Worm (Caenorhabditis elegans) whole organism, young adult: ENCODE data around the gene F46C3.7.

ENCODE experiments used
- B0019.2 ChIP-seq: fragments of 200-800 bp; sonication (Bioruptor generic); conservative IDR thresholded peaks from 2 replicates; pipeline ENCODE4 v1.3.6; 2022; ENCODE audit warnings: missing genetic modification reagents, missing genetic modification characterization, missing compliant biosample characterization
- F49E8.2 ChIP-seq: sonication (generic microtip); optimal IDR thresholded peaks from 3 replicates; lab custom pipeline; 2017; ENCODE audit warnings: missing genetic modification characterization, mild to moderate bottlenecking, missing compliant biosample characterization, antibody characterized with exemption, moderate library complexity; ENCODE audit not compliant: insufficient read depth
- Y53F4B.3 ChIP-seq: fragments of 200-800 bp; sonication (Bioruptor generic); IDR thresholded peaks from 2 replicates; pipeline ENCODE4 v1.3.6; 2022; ENCODE audit warnings: missing genetic modification reagents, missing genetic modification characterization, missing compliant biosample characterization
- ZK185.1 ChIP-seq: sonication (generic microtip); optimal IDR thresholded peaks from 2 replicates; lab custom pipeline; 2016; ENCODE audit warnings: mild to moderate bottlenecking, missing genetic modification characterization, missing compliant biosample characterization; ENCODE audit not compliant: poor library complexity, severe bottlenecking
- aptf-2 ChIP-seq: fragments of 200-800 bp; sonication (Bioruptor generic); conservative IDR thresholded peaks from 2 replicates; pipeline ENCODE4 v1.3.6; 2022; ENCODE audit warnings: missing genetic modification reagents, missing genetic modification characterization, missing compliant biosample characterization
- aptf-3 ChIP-seq: fragments of 200-800 bp; sonication (Bioruptor generic); IDR thresholded peaks from 2 replicates; pipeline ENCODE4 v1.3.6; 2022; ENCODE audit warnings: missing genetic modification characterization, missing compliant biosample characterization
- atf-7 ChIP-seq: sonication (generic microtip); optimal IDR thresholded peaks from 2 replicates; lab custom pipeline; 2017; ENCODE audit warnings: mild to moderate bottlenecking, missing genetic modification characterization, missing compliant biosample characterization
- attf-3 ChIP-seq: fragments of 200-800 bp; sonication (Bioruptor generic); conservative IDR thresholded peaks from 2 replicates; pipeline ENCODE4 v1.3.6; 2022; ENCODE audit warnings: missing genetic modification reagents, missing genetic modification characterization, missing compliant biosample characterization
- attf-6 ChIP-seq: fragments of 200-800 bp; sonication (Bioruptor generic); IDR thresholded peaks from 2 replicates; pipeline ENCODE4 v1.3.6; 2022; ENCODE audit warnings: missing genetic modification reagents, missing genetic modification characterization, missing compliant biosample characterization
- bed-1 ChIP-seq: fragments of 200-800 bp; sonication (Bioruptor generic); IDR thresholded peaks from 2 replicates; pipeline ENCODE4 v1.3.6; 2022; ENCODE audit warnings: missing genetic modification reagents, missing genetic modification characterization, missing compliant biosample characterization
- bed-2 ChIP-seq: fragments of 200-800 bp; sonication (Bioruptor generic); IDR thresholded peaks from 2 replicates; pipeline ENCODE4 v1.3.6; 2022; ENCODE audit warnings: missing genetic modification reagents, missing genetic modification characterization, missing compliant biosample characterization
- cebp-1 ChIP-seq, 2 experiments: fragments of 200-800 bp in 1 of 2; sonication (Bioruptor generic) in 1 of 2; sonication (generic microtip) in 1 of 2; IDR thresholded peaks in 1 of 2; optimal IDR thresholded peaks in 1 of 2; 2 replicates each; pipeline versions ENCODE4 v1.3.6 to Lab custom; 2017 to 2022; ENCODE audit warnings: missing compliant biosample characterization in 2 of 2, missing genetic modification characterization in 2 of 2, mild to moderate bottlenecking in 1 of 2, missing genetic modification reagents in 1 of 2, moderate library complexity in 1 of 2
- efl-1 ChIP-seq: fragments of 150-350 bp; optimal IDR thresholded peaks from 2 replicates; lab custom pipeline; 2014; ENCODE audit warnings: missing biosample characterization, missing genetic modification reagents, missing genetic modification characterization
- egl-44 ChIP-seq: fragments of 200-800 bp; sonication (Bioruptor generic); IDR thresholded peaks from 2 replicates; pipeline ENCODE4 v1.3.6; 2022; ENCODE audit warnings: missing genetic modification reagents, missing genetic modification characterization, missing compliant biosample characterization
- fkh-3 ChIP-seq: sonication (generic microtip); optimal IDR thresholded peaks from 2 replicates; lab custom pipeline; 2016; ENCODE audit warnings: mild to moderate bottlenecking, missing genetic modification characterization, missing compliant biosample characterization
- gei-17 ChIP-seq: fragments of 200-800 bp; sonication (Bioruptor generic); optimal IDR thresholded peaks from 2 replicates; lab custom pipeline; 2018; ENCODE audit warnings: mild to moderate bottlenecking, missing genetic modification characterization, missing compliant biosample characterization
- him-1 ChIP-seq: sonication (generic microtip); optimal IDR thresholded peaks from 2 replicates; lab custom pipeline; 2016; ENCODE audit warnings: missing genotype, missing genetic modification reagents, missing genetic modification characterization, missing compliant biosample characterization
- hlh-12 ChIP-seq: sonication (generic microtip); optimal IDR thresholded peaks from 2 replicates; lab custom pipeline; 2016; ENCODE audit warnings: missing genetic modification characterization, missing compliant biosample characterization
- hmg-1.2 ChIP-seq: fragments of 200-800 bp; sonication (Bioruptor generic); IDR thresholded peaks from 2 replicates; pipeline ENCODE4 v1.3.6; 2022; ENCODE audit warnings: missing genetic modification reagents, missing genetic modification characterization, missing compliant biosample characterization
- hmg-20 ChIP-seq: fragments of 200-800 bp; sonication (Bioruptor generic); IDR thresholded peaks from 2 replicates; pipeline ENCODE4 v1.3.6; 2022; ENCODE audit warnings: missing genetic modification reagents, missing genetic modification characterization, missing compliant biosample characterization
- lag-1 ChIP-seq: fragments of 200-800 bp; sonication (Bioruptor generic); IDR thresholded peaks from 2 replicates; pipeline ENCODE4 v1.3.6; 2022; ENCODE audit warnings: missing genetic modification reagents, missing genetic modification characterization, missing compliant biosample characterization
- let-607 ChIP-seq, 2 experiments: fragments of 200-800 bp in 1 of 2; sonication (Bioruptor generic) in 1 of 2; sonication (generic microtip) in 1 of 2; optimal IDR thresholded peaks; 2 replicates each; lab custom pipeline; 2016 to 2018; ENCODE audit warnings: mild to moderate bottlenecking in 2 of 2, missing compliant biosample characterization in 2 of 2, missing genetic modification characterization in 2 of 2, moderate library complexity in 2 of 2, missing genotype in 1 of 2
- lin-35 ChIP-seq, 3 experiments: fragments of 150-350 bp in 2 of 3; sonication (generic microtip) in 1 of 3; optimal IDR thresholded peaks; 2 replicates each; lab custom pipeline; 2014 to 2018; ENCODE audit warnings: missing biosample characterization in 3 of 3, missing genetic modification characterization in 3 of 3, missing genetic modification reagents in 3 of 3
- lin-40 ChIP-seq: sonication (generic microtip); optimal IDR thresholded peaks from 2 replicates; lab custom pipeline; 2016; ENCODE audit warnings: missing genetic modification characterization, mild to moderate bottlenecking, missing compliant biosample characterization, missing genotype, missing genetic modification reagents
- lsl-1 ChIP-seq: fragments of 200-800 bp; sonication (Bioruptor generic); optimal IDR thresholded peaks from 2 replicates; lab custom pipeline; 2018; ENCODE audit warnings: mild to moderate bottlenecking, missing genetic modification characterization, moderate library complexity, missing compliant biosample characterization
- mcd-1 ChIP-seq: fragments of 200-800 bp; sonication (Bioruptor generic); IDR thresholded peaks from 2 replicates; pipeline ENCODE4 v1.3.6; 2022; ENCODE audit warnings: missing genetic modification reagents, missing genetic modification characterization, missing compliant biosample characterization
- mel-28 ChIP-seq: sonication (generic microtip); optimal IDR thresholded peaks from 2 replicates; lab custom pipeline; 2016; ENCODE audit warnings: borderline replicate concordance, mild to moderate bottlenecking, missing genetic modification characterization, missing compliant biosample characterization
- nfya-2 ChIP-seq: fragments of 200-800 bp; sonication (Bioruptor generic); IDR thresholded peaks from 2 replicates; pipeline ENCODE4 v1.3.6; 2022; ENCODE audit warnings: missing genetic modification reagents, missing genetic modification characterization, missing compliant biosample characterization
- nhr-80 ChIP-seq: sonication (generic microtip); optimal IDR thresholded peaks from 2 replicates; lab custom pipeline; 2016; ENCODE audit warnings: missing genetic modification characterization, missing compliant biosample characterization
- nhr-90 ChIP-seq: sonication (generic microtip); optimal IDR thresholded peaks from 2 replicates; lab custom pipeline; 2016; ENCODE audit warnings: missing genotype, mild to moderate bottlenecking, missing genetic modification characterization, missing compliant biosample characterization
- pbrm-1 ChIP-seq: fragments of 200-800 bp; sonication (Bioruptor generic); IDR thresholded peaks from 2 replicates; pipeline ENCODE4 v1.3.6; 2022; ENCODE audit warnings: missing genetic modification reagents, missing genetic modification characterization, missing compliant biosample characterization
- repo-1 ChIP-seq: sonication (generic microtip); optimal IDR thresholded peaks from 2 replicates; lab custom pipeline; 2017; ENCODE audit warnings: mild to moderate bottlenecking, missing genetic modification characterization, missing compliant biosample characterization
- rpc-1 ChIP-seq, 2 experiments: fragments of 150-350 bp in 1 of 2; sonication (generic microtip) in 1 of 2; optimal IDR thresholded peaks; 2 replicates each; lab custom pipeline; 2014 to 2018; ENCODE audit warnings: missing biosample characterization in 1 of 2, missing genetic modification characterization in 1 of 2, missing genetic modification reagents in 1 of 2, missing genotype in 1 of 2
- sdz-38 ChIP-seq: sonication (generic microtip); optimal IDR thresholded peaks from 2 replicates; lab custom pipeline; 2016; ENCODE audit warnings: missing genotype, missing genetic modification characterization, missing compliant biosample characterization
- snpc-3.4 ChIP-seq: sonication (generic microtip); optimal IDR thresholded peaks from 2 replicates; lab custom pipeline; 2017; ENCODE audit warnings: missing genetic modification characterization, mild to moderate bottlenecking, missing compliant biosample characterization, antibody characterized with exemption, moderate library complexity, missing genotype, missing genetic modification reagents
- somi-1 ChIP-seq: fragments of 200-800 bp; sonication (Bioruptor generic); optimal IDR thresholded peaks from 2 replicates; lab custom pipeline; 2018; ENCODE audit warnings: mild to moderate bottlenecking, missing genetic modification characterization, missing compliant biosample characterization
- tlf-1 ChIP-seq: fragments of 200-800 bp; sonication (Bioruptor generic); optimal IDR thresholded peaks from 2 replicates; lab custom pipeline; 2018; ENCODE audit warnings: mild to moderate bottlenecking, missing genetic modification characterization, missing compliant biosample characterization
- unc-62 ChIP-seq: fragments of 150-350 bp; optimal IDR thresholded peaks from 2 replicates; lab custom pipeline; 2014; ENCODE audit warnings: missing biosample characterization, missing genetic modification reagents, missing genetic modification characterization
- zfh-2 ChIP-seq: fragments of 200-800 bp; sonication (Bioruptor generic); conservative IDR thresholded peaks from 2 replicates; pipeline ENCODE4 v1.3.6; 2022; ENCODE audit warnings: missing genetic modification reagents, missing genetic modification characterization, missing compliant biosample characterization
- zim-3 ChIP-seq: sonication (generic microtip); optimal IDR thresholded peaks from 2 replicates; lab custom pipeline; 2017; ENCODE audit warnings: mild to moderate bottlenecking, missing genetic modification characterization, moderate library complexity, missing compliant biosample characterization
- ztf-3 ChIP-seq: fragments of 200-800 bp; sonication (Bioruptor generic); optimal IDR thresholded peaks from 2 replicates; lab custom pipeline; 2018; ENCODE audit warnings: mild to moderate bottlenecking, missing genetic modification characterization, missing compliant biosample characterization
- ztf-6 ChIP-seq: fragments of 200-800 bp; sonication (Bioruptor generic); IDR thresholded peaks from 2 replicates; pipeline ENCODE4 v1.3.6; 2022; ENCODE audit warnings: missing genetic modification reagents, missing genetic modification characterization, missing compliant biosample characterization

Gene F46C3.7

DNA sequence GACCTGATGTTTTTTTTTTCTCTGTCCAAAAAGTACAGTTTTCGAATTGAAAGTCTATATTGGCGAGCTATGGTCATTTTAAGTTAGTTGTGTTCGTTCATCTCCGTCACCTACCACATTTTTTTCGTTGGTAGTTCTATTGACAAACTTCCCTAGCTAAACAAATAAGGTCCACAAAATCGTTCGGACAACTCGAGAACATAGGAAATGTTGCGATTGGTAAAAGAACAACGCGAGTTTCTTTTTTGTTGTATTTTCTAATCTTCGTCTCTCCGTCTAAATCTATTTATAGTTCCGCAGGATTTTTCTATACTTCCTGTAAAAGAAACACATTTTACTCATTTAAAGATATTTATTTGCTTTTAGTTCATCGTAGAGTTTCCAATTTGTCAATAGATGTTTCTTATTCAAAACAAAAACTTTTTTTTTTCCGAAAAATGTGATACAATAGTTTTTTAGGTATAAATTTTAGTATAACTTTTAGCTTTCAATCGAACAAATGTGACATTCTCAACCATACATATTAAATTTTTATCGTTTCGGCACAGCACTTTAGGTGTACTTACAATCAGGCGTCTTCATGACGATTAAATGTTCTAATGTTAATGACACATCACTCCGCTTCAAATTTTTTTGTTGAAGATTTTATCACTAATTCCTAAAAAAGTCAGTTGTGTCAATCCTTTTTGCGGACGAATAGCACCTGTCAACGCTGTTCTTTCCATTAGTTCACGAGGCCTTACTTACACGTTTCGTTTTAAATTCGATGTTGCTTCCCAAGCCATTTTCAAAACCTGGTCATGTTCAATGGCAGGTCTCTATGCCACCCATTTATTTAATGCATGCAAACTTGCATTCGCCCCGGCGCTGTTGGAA, 26.8 kb downstream of the F46C3.7 start (continued):
- TF ChIP-seq nhr-80 (tag; lab: Kevin White, UChicago): peak; percentile 91
- no peak for TF ChIP-seq hmg-20 (GFP tag; lab: Robert Waterston, UW)
- no peak for TF ChIP-seq attf-3
- no peak for TF ChIP-seq ZK185.1 (tag; lab: Kevin White, UChicago)
- TF ChIP-seq nfya-2 (GFP tag; lab: Robert Waterston, UW): no peak
- TF ChIP-seq him-1 (tag; lab: Kevin White, UChicago): no peak
- TF ChIP-seq, all 124 proteins: peak for 4

- TF ChIP-seq aptf-3 (GFP tag; lab: Robert Waterston, UW) (no peak), egl-44 (GFP tag; lab: Robert Waterston, UW) (no peak), zim-3 (peak; percentile 51), bed-2 (GFP tag; lab: Robert Waterston, UW) (no peak), bed-1 (no peak), lin-35 (GFP tag; optimal IDR thresholded peaks at IDR 0.05; lab: Kevin White, UChicago) (peak in 1 of 3 experiments; percentile 50), atf-7 (tag; lab: Kevin White, UChicago) (no peak), snpc-3.4 (no peak), mcd-1 (GFP tag; lab: Robert Waterston, UW) (peak; percentile 12; the same call in 1 of the 2 replicates), sdz-38 (tag; lab: Kevin White, UChicago) (no peak), attf-6 (GFP tag; lab: Robert Waterston, UW) (no peak), rpc-1 (optimal IDR thresholded peaks at IDR 0.05; lab: Kevin White, UChicago) (no peak), rpc-1 (tag; optimal IDR thresholded peaks at IDR 0.05; lab: Kevin White, UChicago) (no peak), aptf-2 (GFP tag; lab: Robert Waterston, UW) (no peak), efl-1 (GFP tag; lab: Kevin White, UChicago) (no peak), hmg-1.2 (peak; percentile 22; the same call in 1 of the 2 replicates), ztf-6 (GFP tag; lab: Robert Waterston, UW) (no peak), lin-40 (tag; lab: Kevin White, UChicago) (peak; percentile 28), lsl-1 (GFP tag; lab: Kevin White, UChicago) (no peak), lag-1 (no peak), pbrm-1 (GFP tag; lab: Robert Waterston, UW) (peak; percentile 8; the same call in 1 of the 2 replicates), zfh-2 (peak; percentile 96), mel-28 (tag; lab: Kevin White, UChicago) (no peak), attf-3 (no peak), gei-17 (GFP tag; lab: Kevin White, UChicago) (peak; percentile 6), ZK185.1 (tag; lab: Kevin White, UChicago) (no peak), B0019.2 (GFP tag; lab: Robert Waterston, UW) (no peak), cebp-1 (GFP tag; IDR thresholded peaks at IDR 0.05; lab: Robert Waterston, UW) (no peak), cebp-1 (tag; optimal IDR thresholded peaks at IDR 0.05; lab: Kevin White, UChicago) (peak; percentile 75), him-1 (tag; lab: Kevin White, UChicago) (no peak), hmg-20 (GFP tag; lab: Robert Waterston, UW) (no peak), somi-1 (GFP tag; lab: Kevin White, UChicago) (peak; percentile 67), unc-62 (GFP tag; lab: Kevin White, UChicago) (no peak), hlh-12 (no peak), nhr-90 (tag; lab: Kevin White, UChicago) (no peak), let-607 (tag; optimal IDR thresholded peaks at IDR 0.05; lab: Kevin White, UChicago) (no peak), repo-1 (tag; lab: Kevin White, UChicago) (no peak), F49E8.2 (no peak), fkh-3 (no peak), ztf-3 (GFP tag; lab: Kevin White, UChicago) (no peak), nhr-80 (tag; lab: Kevin White, UChicago) (peak; percentile 77), Y53F4B.3 (GFP tag; lab: Robert Waterston, UW) (no peak), tlf-1 (peak; percentile 22)
Observed at ce11 chrX:11467320-11467732, 27.5 kb downstream of the F46C3.7 start.
